Worm (Caenorhabditis elegans): ENCODE results near the gene ZK1240.1.

The ZK1240.1 gene

DNA sequence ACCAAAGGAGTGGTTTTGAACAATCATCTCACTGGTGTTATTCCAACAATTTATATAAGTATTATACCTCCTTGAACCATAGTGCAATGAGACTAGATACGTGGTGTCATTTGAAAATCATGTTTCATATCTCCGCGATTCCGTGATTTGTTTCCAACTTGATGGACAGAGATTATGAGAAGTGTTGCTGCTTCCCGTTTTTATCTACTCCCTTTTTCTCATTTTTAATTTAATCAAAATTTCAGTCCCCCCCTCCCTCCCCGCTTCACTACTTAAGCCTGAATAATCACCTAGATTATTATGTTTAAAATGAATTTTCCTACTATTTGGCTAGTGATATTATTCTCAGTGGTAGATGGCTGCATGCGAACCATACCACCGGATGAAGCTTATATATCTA is 42.9 kb downstream of the ZK1240.1 start, which contains the start of gene F16G10.3:
Gene F16G10.3, plus strand, starts transcription at position 301 of the 400 bp plus-strand sequence.
- TF ChIP-seq nhr-12 (tag; optimal IDR thresholded peaks at IDR 0.05) (no peak), unc-62 (GFP tag; optimal IDR thresholded peaks at IDR 0.05) (no peak), elt-1 (tag; optimal IDR thresholded peaks at IDR 0.05; ENCODE audit: borderline replicate concordance, insufficient read depth) (no peak), ceh-39 (tag; optimal IDR thresholded peaks at IDR 0.05) (no peak)

DNA sequence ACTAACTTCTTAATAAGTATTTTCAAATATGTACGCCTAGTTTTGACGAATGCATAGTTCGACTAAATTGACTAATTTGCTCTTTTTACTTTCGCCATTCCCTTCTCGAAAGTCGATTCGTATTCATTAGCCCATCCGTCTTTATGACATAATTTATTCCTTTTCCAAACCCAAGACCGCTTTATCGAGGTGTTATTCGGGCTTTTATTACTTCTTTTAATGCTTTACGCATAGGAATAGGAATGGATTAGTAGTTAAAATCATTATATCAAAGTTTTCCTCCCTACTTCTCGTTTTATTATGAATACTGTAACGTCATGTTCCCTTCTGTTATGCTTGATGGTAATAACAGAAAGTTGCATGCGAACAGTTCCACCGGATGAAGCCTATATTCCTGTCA is 45.8 kb downstream of the ZK1240.1 start, which contains the start of gene F16G10.2:
Gene F16G10.2, plus strand, starts transcription at position 301 of the 400 bp plus-strand sequence.
- TF ChIP-seq ces-1 (GFP tag; optimal IDR thresholded peaks at IDR 0.05) (no peak), nhr-76 (tag; optimal IDR thresholded peaks at IDR 0.05) (no peak), hlh-1 (tag; optimal IDR thresholded peaks at IDR 0.05) (no peak), cnd-1 (tag; optimal IDR thresholded peaks at IDR 0.05) (no peak), mls-2 (tag; optimal IDR thresholded peaks at IDR 0.05) (no peak), nhr-2 (tag; optimal IDR thresholded peaks at IDR 0.05) (no peak), pha-4 (tag; optimal IDR thresholded peaks at IDR 0.05) (no peak), flh-1 (GFP tag; optimal IDR thresholded peaks at IDR 0.05) (no peak)

DNA sequence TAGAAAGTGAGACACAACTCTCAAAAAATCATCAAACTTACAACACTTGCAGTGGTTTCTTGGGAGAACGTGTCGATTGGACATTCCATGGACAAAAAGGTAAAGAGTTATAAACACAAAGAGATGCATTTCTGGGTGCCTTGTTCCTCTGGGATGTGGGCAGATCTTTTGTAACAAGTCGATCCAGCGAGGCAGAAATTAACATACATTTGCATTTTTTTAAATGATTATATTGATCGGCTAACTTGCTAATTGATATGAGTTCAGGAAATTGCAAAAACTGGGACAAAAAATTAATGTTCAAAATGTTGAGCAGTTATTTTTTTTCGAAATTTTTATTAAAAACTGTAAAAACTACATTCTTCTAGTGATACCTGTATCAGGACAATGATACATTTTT is 48.6 kb downstream of the ZK1240.1 start, which contains the start of gene F16G10.6:
Gene F16G10.6, minus strand, starts transcription at position 101 of the 400 bp plus-strand sequence.
- TF ChIP-seq nhr-76 (tag; optimal IDR thresholded peaks at IDR 0.05) (no peak), ceh-43 (GFP tag; optimal IDR thresholded peaks at IDR 0.05) (no peak), snpc-4 (tag; optimal IDR thresholded peaks at IDR 0.05) (no peak), flh-1 (GFP tag; optimal IDR thresholded peaks at IDR 0.05) (no peak), mls-2 (tag; optimal IDR thresholded peaks at IDR 0.05) (no peak), elt-1 (tag; optimal IDR thresholded peaks at IDR 0.05; ENCODE audit: borderline replicate concordance, insufficient read depth) (no peak), ztf-11 (tag; optimal IDR thresholded peaks at IDR 0.05) (no peak), unc-120 (tag; optimal IDR thresholded peaks at IDR 0.05; ENCODE audit: poor library complexity, severe bottlenecking) (no peak), drap-1 (GFP tag; optimal IDR thresholded peaks at IDR 0.05) (no peak), ceh-39 (tag; optimal IDR thresholded peaks at IDR 0.05) (no peak), nhr-28 (tag; optimal IDR thresholded peaks at IDR 0.05) (no peak), hlh-1 (tag; optimal IDR thresholded peaks at IDR 0.05) (no peak), mep-1 (tag; optimal IDR thresholded peaks at IDR 0.05) (no peak), blmp-1 (tag; optimal IDR thresholded peaks at IDR 0.05) (no peak), ceh-83 (GFP tag; optimal IDR thresholded peaks at IDR 0.05) (no peak), sem-2 (GFP tag; optimal IDR thresholded peaks at IDR 0.05) (no peak), ham-2 (GFP tag; optimal IDR thresholded peaks at IDR 0.05) (no peak)

DNA sequence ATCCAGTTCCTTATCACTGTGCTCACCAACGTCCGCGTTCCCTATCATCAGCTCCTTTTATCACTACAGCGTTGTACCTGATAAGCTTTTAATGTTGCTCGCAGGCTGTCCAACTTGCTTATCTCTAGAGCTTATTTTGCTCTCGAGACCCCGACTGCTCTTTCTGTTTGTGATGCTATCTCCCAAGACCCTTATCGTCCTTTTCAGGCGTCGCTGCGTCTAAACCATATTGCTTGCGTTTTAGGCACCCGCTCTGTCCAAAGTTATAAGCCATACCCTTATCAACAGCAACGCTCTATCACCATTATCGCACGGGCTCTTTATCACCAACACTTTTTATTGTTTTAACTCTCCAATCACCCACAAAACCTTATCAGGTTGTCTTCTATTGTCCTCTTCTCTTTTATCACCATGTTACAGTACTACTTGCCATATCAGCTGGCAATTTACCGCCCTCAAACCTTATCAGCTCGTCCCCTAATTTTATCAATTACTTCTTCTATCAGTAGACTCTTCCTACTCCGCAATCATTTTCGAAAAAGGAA is 49.3 kb downstream of the ZK1240.1 start:
- TF ChIP-seq cnd-1 (tag; optimal IDR thresholded peaks at IDR 0.05), result no peak
- TF ChIP-seq elt-1 (tag; optimal IDR thresholded peaks at IDR 0.05; ENCODE audit: borderline replicate concordance, insufficient read depth), result no peak
- TF ChIP-seq zip-8 (tag; optimal IDR thresholded peaks at IDR 0.05), result no peak
- TF ChIP-seq M03D4.4 (tag; optimal IDR thresholded peaks at IDR 0.05), result no peak
- TF ChIP-seq mab-5 (tag; optimal IDR thresholded peaks at IDR 0.05), result no peak
- TF ChIP-seq mep-1 (tag; optimal IDR thresholded peaks at IDR 0.05), result no peak
- TF ChIP-seq flh-1 (GFP tag; optimal IDR thresholded peaks at IDR 0.05), result no peak
- no peak for TF ChIP-seq elt-3 (tag; optimal IDR thresholded peaks at IDR 0.05)
- TF ChIP-seq nhr-28 (tag; optimal IDR thresholded peaks at IDR 0.05), result no peak
- no peak for TF ChIP-seq blmp-1 (tag; optimal IDR thresholded peaks at IDR 0.05)
- TF ChIP-seq unc-39 (tag; optimal IDR thresholded peaks at IDR 0.05), result no peak
- TF ChIP-seq nhr-12 (tag; optimal IDR thresholded peaks at IDR 0.05), result no peak

DNA sequence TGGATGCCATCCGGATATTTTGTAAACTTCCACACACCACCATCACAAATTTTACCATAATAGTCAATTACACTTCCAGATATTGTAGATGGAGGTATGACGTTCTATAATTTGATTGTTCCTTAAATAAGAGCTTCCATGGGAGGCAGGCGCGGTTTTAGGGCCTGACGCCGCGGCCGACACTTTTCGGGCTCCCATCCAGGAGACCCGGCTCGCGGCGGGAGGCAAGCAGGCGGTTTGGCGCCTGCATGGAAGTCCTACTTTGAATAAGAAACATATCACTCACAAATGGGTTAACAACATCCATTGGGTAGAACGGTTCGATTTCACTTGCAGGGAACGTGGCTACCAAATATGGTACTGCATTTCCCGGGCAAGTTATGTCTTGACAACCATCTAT is 50.5 kb downstream of the ZK1240.1 start:
- no peak for TF ChIP-seq zip-8 (tag; optimal IDR thresholded peaks at IDR 0.05)
- TF ChIP-seq ham-2 (GFP tag; optimal IDR thresholded peaks at IDR 0.05), result no peak
- no peak for TF ChIP-seq unc-39 (tag; optimal IDR thresholded peaks at IDR 0.05)
- TF ChIP-seq mab-5 (tag; optimal IDR thresholded peaks at IDR 0.05), result no peak
- no peak for TF ChIP-seq lin-13 (tag; optimal IDR thresholded peaks at IDR 0.05)
- no peak for TF ChIP-seq sptf-1 (tag; optimal IDR thresholded peaks at IDR 0.05)
- no peak for TF ChIP-seq bed-3 (GFP tag; optimal IDR thresholded peaks at IDR 0.05)
- TF ChIP-seq elt-3 (tag; optimal IDR thresholded peaks at IDR 0.05), result no peak
- TF ChIP-seq mls-2 (tag; optimal IDR thresholded peaks at IDR 0.05), result no peak

Measured in whole organism, mixed stage, embryonic.